Fruit fly (Drosophila melanogaster) whole organism, prepupa: ENCODE results near the gene CG34266.
A peak's percentile ranks its signal among the peaks of the same experiment; 100 is the strongest.

ENCODE experiments used
- Blimp-1 ChIP-seq: fragments of 200-800 bp; sonication (Bioruptor generic); optimal IDR thresholded peaks from 3 replicates; lab custom pipeline; 2017; ENCODE audit warnings: missing biosample characterization, missing genetic modification characterization, mild to moderate bottlenecking, moderate library complexity, missing genetic modification reagents
- CG10631 ChIP-seq: fragments of 200-800 bp; sonication (Bioruptor generic); optimal IDR thresholded peaks from 2 replicates; lab custom pipeline; 2016; ENCODE audit warnings: missing biosample characterization, missing genetic modification characterization
- CG10669 ChIP-seq: fragments of 200-800 bp; sonication (Bioruptor generic); optimal IDR thresholded peaks from 3 replicates; lab custom pipeline; 2018; ENCODE audit warnings: missing biosample characterization, mild to moderate bottlenecking, missing genetic modification characterization, moderate library complexity
- CG11294 ChIP-seq: fragments of 200-800 bp; sonication (Bioruptor generic); IDR thresholded peaks from 2 replicates; pipeline ENCODE4 v1.3.6; 2022; ENCODE audit warnings: missing biosample characterization, missing genetic modification characterization
- CG11762 ChIP-seq: fragments of 200-800 bp; sonication (Bioruptor generic); optimal IDR thresholded peaks from 3 replicates; lab custom pipeline; 2016; ENCODE audit warnings: missing biosample characterization, missing genetic modification characterization; ENCODE audit not compliant: insufficient read depth
- CG15336 ChIP-seq: fragments of 200-800 bp; sonication (Bioruptor generic); IDR thresholded peaks from 2 replicates; pipeline ENCODE4 v1.3.6; 2022; ENCODE audit warnings: missing biosample characterization, missing genetic modification characterization
- CG32006 ChIP-seq: fragments of 200-800 bp; sonication (Bioruptor generic); optimal IDR thresholded peaks from 3 replicates; lab custom pipeline; 2017; ENCODE audit warnings: missing biosample characterization, mild to moderate bottlenecking, missing genetic modification characterization
- CG34406 ChIP-seq: fragments of 200-800 bp; sonication (Bioruptor generic); optimal IDR thresholded peaks from 3 replicates; lab custom pipeline; 2016; ENCODE audit warnings: missing biosample characterization, missing genetic modification characterization
- CG3919 ChIP-seq: fragments of 200-800 bp; sonication (Bioruptor generic); optimal IDR thresholded peaks from 3 replicates; lab custom pipeline; 2016; ENCODE audit warnings: missing biosample characterization, missing genetic modification characterization
- CG4318 ChIP-seq: fragments of 200-800 bp; sonication (Bioruptor generic); optimal IDR thresholded peaks from 3 replicates; lab custom pipeline; 2017; ENCODE audit warnings: missing biosample characterization, mild to moderate bottlenecking, missing genetic modification characterization
- CG6163 ChIP-seq: fragments of 200-800 bp; sonication (Bioruptor generic); IDR thresholded peaks from 3 replicates; pipeline ENCODE4 v1.3.6; 2022; ENCODE audit warnings: missing biosample characterization, missing genetic modification characterization
- CG6276 ChIP-seq: fragments of 200-800 bp; sonication (Bioruptor generic); optimal IDR thresholded peaks from 2 replicates; lab custom pipeline; 2017; ENCODE audit warnings: missing biosample characterization, mild to moderate bottlenecking, missing genetic modification characterization
- CG6792 ChIP-seq: fragments of 200-800 bp; sonication (Bioruptor generic); optimal IDR thresholded peaks from 3 replicates; lab custom pipeline; 2016; ENCODE audit warnings: missing biosample characterization, missing genetic modification characterization
- CG6854 ChIP-seq: fragments of 200-800 bp; sonication (Bioruptor generic); optimal IDR thresholded peaks from 2 replicates; lab custom pipeline; 2017; ENCODE audit warnings: missing biosample characterization, mild to moderate bottlenecking, missing genetic modification characterization
- CG7368 ChIP-seq: fragments of 200-800 bp; sonication (Bioruptor generic); optimal IDR thresholded peaks from 3 replicates; lab custom pipeline; 2016; ENCODE audit warnings: missing biosample characterization, missing genetic modification characterization
- CG8119 ChIP-seq: fragments of 200-800 bp; sonication (Bioruptor generic); IDR thresholded peaks from 3 replicates; pipeline ENCODE4 v1.3.6; 2022; ENCODE audit warnings: missing biosample characterization, missing genetic modification characterization
- CG9139 ChIP-seq: fragments of 200-800 bp; sonication (Bioruptor generic); optimal IDR thresholded peaks from 3 replicates; lab custom pipeline; 2017; ENCODE audit warnings: missing biosample characterization, mild to moderate bottlenecking, missing genetic modification characterization
- Eip75B ChIP-seq: fragments of 200-800 bp; sonication (Bioruptor generic); optimal IDR thresholded peaks from 3 replicates; lab custom pipeline; 2016; ENCODE audit warnings: missing biosample characterization, missing genetic modification characterization
- Eip78C ChIP-seq: fragments of 200-800 bp; sonication (Bioruptor generic); peaks from one replicate; lab custom pipeline; 2016; ENCODE audit warnings: missing biosample characterization, missing genetic modification characterization
- Ets96B ChIP-seq: fragments of 200-800 bp; optimal IDR thresholded peaks from 2 replicates; lab custom pipeline; 2019; ENCODE audit warnings: missing biosample characterization, mild to moderate bottlenecking, missing genetic modification characterization, moderate library complexity
- Gug ChIP-seq: fragments of 200-800 bp; sonication (Bioruptor generic); IDR thresholded peaks from 2 replicates; pipeline ENCODE4 v1.3.6; 2022; ENCODE audit warnings: missing biosample characterization, missing genetic modification characterization
- Hr38 ChIP-seq: sonication (Bioruptor generic); optimal IDR thresholded peaks from 2 replicates; lab custom pipeline; 2016; ENCODE audit warnings: missing biosample characterization, missing genetic modification characterization
- Hr4 ChIP-seq: fragments of 200-800 bp; sonication (Bioruptor generic); optimal IDR thresholded peaks from 3 replicates; lab custom pipeline; 2016; ENCODE audit warnings: missing biosample characterization, missing genetic modification characterization
- Lpt ChIP-seq: fragments of 200-800 bp; sonication (Bioruptor generic); optimal IDR thresholded peaks from 3 replicates; lab custom pipeline; 2016; ENCODE audit warnings: missing biosample characterization, missing genetic modification characterization
- Met ChIP-seq: fragments of 200-800 bp; sonication (Bioruptor generic); optimal IDR thresholded peaks from 3 replicates; lab custom pipeline; 2016; ENCODE audit warnings: missing biosample characterization, missing genetic modification characterization
- Smox ChIP-seq: fragments of 200-800 bp; sonication (Bioruptor generic); optimal IDR thresholded peaks from 3 replicates; lab custom pipeline; 2016; ENCODE audit warnings: missing biosample characterization, missing genetic modification characterization
- Sox102F ChIP-seq: fragments of 200-800 bp; sonication (Bioruptor generic); optimal IDR thresholded peaks from 2 replicates; lab custom pipeline; 2016; ENCODE audit warnings: missing biosample characterization, mild to moderate bottlenecking, missing genetic modification characterization
- Sox14 ChIP-seq: fragments of 200-800 bp; sonication (Bioruptor generic); optimal IDR thresholded peaks from 3 replicates; lab custom pipeline; 2016; ENCODE audit warnings: missing biosample characterization, missing genetic modification characterization
- Sox15 ChIP-seq: fragments of 200-800 bp; sonication (Bioruptor generic); optimal IDR thresholded peaks from 3 replicates; lab custom pipeline; 2016; ENCODE audit warnings: missing biosample characterization, missing genetic modification characterization
- achi ChIP-seq: fragments of 200-800 bp; sonication (Bioruptor generic); optimal IDR thresholded peaks from 3 replicates; lab custom pipeline; 2016; ENCODE audit warnings: missing biosample characterization, missing genetic modification characterization
- acj6 ChIP-seq: fragments of 200-800 bp; sonication (Bioruptor generic); optimal IDR thresholded peaks from 3 replicates; lab custom pipeline; 2016; ENCODE audit warnings: missing biosample characterization, missing genetic modification characterization
- cyc ChIP-seq: fragments of 200-800 bp; sonication (Bioruptor generic); optimal IDR thresholded peaks from 3 replicates; lab custom pipeline; 2016; ENCODE audit warnings: missing biosample characterization, missing genetic modification characterization
- dac ChIP-seq: fragments of 200-800 bp; sonication (Bioruptor generic); optimal IDR thresholded peaks from 2 replicates; lab custom pipeline; 2017; ENCODE audit warnings: missing biosample characterization, mild to moderate bottlenecking, missing genetic modification characterization
- dsx ChIP-seq: fragments of 200-800 bp; optimal IDR thresholded peaks from 3 replicates; lab custom pipeline; 2019; ENCODE audit warnings: missing biosample characterization, mild to moderate bottlenecking, missing genetic modification characterization, moderate library complexity; ENCODE audit not compliant: poor library complexity, severe bottlenecking
- eg ChIP-seq: fragments of 200-800 bp; sonication (Bioruptor generic); IDR thresholded peaks from 3 replicates; pipeline ENCODE4 v1.3.6; 2022; ENCODE audit warnings: missing biosample characterization, missing genetic modification characterization
- esn ChIP-seq: fragments of 200-800 bp; sonication (Bioruptor generic); optimal IDR thresholded peaks from 2 replicates; lab custom pipeline; 2016; ENCODE audit warnings: missing biosample characterization, mild to moderate bottlenecking, missing genetic modification characterization, moderate library complexity
- fd85E ChIP-seq: fragments of 200-800 bp; sonication (Bioruptor generic); optimal IDR thresholded peaks from 3 replicates; lab custom pipeline; 2016; ENCODE audit warnings: missing biosample characterization, missing genetic modification characterization
- fkh ChIP-seq: fragments of 200-800 bp; sonication (Bioruptor generic); optimal IDR thresholded peaks from 3 replicates; lab custom pipeline; 2017; ENCODE audit warnings: missing biosample characterization, mild to moderate bottlenecking, missing genetic modification characterization, moderate library complexity
- lz ChIP-seq: fragments of 200-800 bp; sonication (Bioruptor generic); optimal IDR thresholded peaks from 3 replicates; lab custom pipeline; 2016; ENCODE audit warnings: missing biosample characterization, missing genetic modification characterization
- net ChIP-seq: fragments of 200-800 bp; sonication (Bioruptor generic); optimal IDR thresholded peaks from 3 replicates; lab custom pipeline; 2016; ENCODE audit warnings: missing biosample characterization, missing genetic modification characterization
- pdm3 ChIP-seq: fragments of 200-800 bp; sonication (Bioruptor generic); optimal IDR thresholded peaks from 3 replicates; lab custom pipeline; 2016; ENCODE audit warnings: missing biosample characterization, missing genetic modification characterization
- spab ChIP-seq: fragments of 200-800 bp; sonication (Bioruptor generic); optimal IDR thresholded peaks from 2 replicates; lab custom pipeline; 2017; ENCODE audit warnings: missing biosample characterization, mild to moderate bottlenecking, missing genetic modification characterization, missing genetic modification reagents
- ss ChIP-seq, 2 experiments: fragments of 200-800 bp; sonication (Bioruptor generic); optimal IDR thresholded peaks; 2 replicates in 1 of 2; 3 replicates in 1 of 2; lab custom pipeline; 2017 to 2018; ENCODE audit warnings: mild to moderate bottlenecking in 2 of 2, missing biosample characterization in 2 of 2, missing genetic modification characterization in 2 of 2, moderate library complexity in 1 of 2
- svp ChIP-seq: fragments of 200-800 bp; sonication (Bioruptor generic); peaks from one replicate; lab custom pipeline; 2016; ENCODE audit warnings: missing biosample characterization, missing genetic modification characterization
- vri ChIP-seq: fragments of 200-800 bp; sonication (Bioruptor generic); optimal IDR thresholded peaks from 3 replicates; lab custom pipeline; 2016; ENCODE audit warnings: missing biosample characterization, mild to moderate bottlenecking, missing genetic modification characterization

Gene CG34266

DNA sequence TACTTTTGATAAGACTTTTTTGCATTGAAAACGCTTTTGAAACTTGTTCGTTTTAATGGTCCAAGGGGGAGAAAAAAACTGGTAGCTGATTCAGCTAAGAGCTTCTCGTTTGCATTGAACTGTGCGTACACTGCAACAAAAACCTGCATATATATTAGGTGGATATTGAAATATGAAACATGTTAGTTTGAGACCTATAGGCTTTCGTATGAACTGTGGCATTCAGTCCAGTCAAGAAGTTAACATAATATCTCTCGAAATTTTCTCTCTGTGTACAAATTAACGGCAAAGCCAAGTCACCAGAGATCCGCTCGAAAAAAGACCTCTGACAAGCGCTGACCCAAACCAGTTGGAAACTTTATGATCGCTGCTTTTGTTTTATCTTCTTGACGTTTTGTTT is 20.4 kb downstream of the CG34266 start (continued):
- TF ChIP-seq CG6792 (peak; percentile 86), Lpt (GFP tag; lab: Kevin White, UChicago) (peak; percentile 81), CG4318 (GFP tag; lab: Kevin White, UChicago) (peak; percentile 77), Sox15 (GFP tag; lab: Kevin White, UChicago) (peak; percentile 85), lz (GFP tag; lab: Kevin White, UChicago) (peak; percentile 82), fkh (GFP tag; lab: Kevin White, UChicago) (no peak), CG9139 (GFP tag; lab: Kevin White, UChicago) (peak; percentile 43), pdm3 (GFP tag; lab: Kevin White, UChicago) (peak; percentile 91), net (GFP tag; lab: Kevin White, UChicago) (peak; percentile 88), Eip75B (GFP tag; lab: Kevin White, UChicago) (peak; percentile 86), vri (GFP tag; lab: Kevin White, UChicago) (peak; percentile 69), CG11294 (peak; percentile 64), ss (GFP tag; optimal IDR thresholded peaks at IDR 0.05; lab: Kevin White, UChicago) (peak in 1 of 2 experiments; percentile 51), CG6854 (GFP tag; lab: Kevin White, UChicago) (peak; percentile 33), Smox (peak; percentile 88), CG7368 (peak; percentile 86), esn (GFP tag; lab: Kevin White, UChicago) (peak; percentile 87), cyc (peak; percentile 94), spab (GFP tag; lab: Kevin White, UChicago) (peak; percentile 69), CG10631 (peak; percentile 70), CG10669 (peak; percentile 78), dac (GFP tag; lab: Kevin White, UChicago) (peak; percentile 65), Ets96B (peak; percentile 77), svp (GFP tag; lab: Kevin White, UChicago) (peak; percentile 70), Gug (GFP tag; lab: Robert Waterston, UW) (peak; percentile 68), Hr4 (peak; percentile 91), Sox14 (peak; percentile 87), Met (peak; percentile 89), CG34406 (GFP tag; lab: Kevin White, UChicago) (peak; percentile 87), Sox102F (GFP tag; lab: Kevin White, UChicago) (peak; percentile 90)

DNA sequence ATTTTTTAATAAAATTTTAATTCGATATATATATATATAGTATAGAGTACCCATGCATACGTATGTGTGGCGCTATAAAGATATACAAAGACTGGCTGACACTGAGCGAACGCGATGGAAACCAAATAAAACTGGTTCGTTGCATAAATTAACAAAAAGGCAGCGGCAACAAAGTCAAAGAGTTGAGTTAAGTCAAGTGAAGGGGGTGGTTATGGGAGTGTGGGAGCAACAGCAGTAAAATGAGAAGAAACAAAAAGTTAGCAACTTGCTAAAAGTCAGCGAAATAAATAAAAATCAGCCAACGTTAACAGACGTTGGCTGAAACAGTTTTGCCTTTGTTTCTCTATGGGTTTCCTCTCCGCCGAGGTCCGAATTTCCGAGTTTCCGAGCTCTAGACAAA is 20.9 kb downstream of the CG34266 start:
- TF ChIP-seq vri (GFP tag; lab: Kevin White, UChicago) (no peak), Hr38 (GFP tag; lab: Kevin White, UChicago) (no peak), Sox14 (no peak), net (GFP tag; lab: Kevin White, UChicago) (no peak), Sox15 (GFP tag; lab: Kevin White, UChicago) (no peak), CG6163 (GFP tag; lab: Robert Waterston, UW) (no peak), Blimp-1 (no peak), fd85E (GFP tag; lab: Kevin White, UChicago) (no peak), ss (GFP tag; optimal IDR thresholded peaks at IDR 0.05; lab: Kevin White, UChicago) (no peak), svp (GFP tag; lab: Kevin White, UChicago) (no peak), Smox (no peak), cyc (no peak), acj6 (GFP tag; lab: Kevin White, UChicago) (no peak), CG15336 (GFP tag; lab: Robert Waterston, UW) (no peak), Eip78C (GFP tag; lab: Kevin White, UChicago) (peak; percentile 3), dsx (peak; percentile 75), Hr4 (no peak), achi (no peak)

DNA sequence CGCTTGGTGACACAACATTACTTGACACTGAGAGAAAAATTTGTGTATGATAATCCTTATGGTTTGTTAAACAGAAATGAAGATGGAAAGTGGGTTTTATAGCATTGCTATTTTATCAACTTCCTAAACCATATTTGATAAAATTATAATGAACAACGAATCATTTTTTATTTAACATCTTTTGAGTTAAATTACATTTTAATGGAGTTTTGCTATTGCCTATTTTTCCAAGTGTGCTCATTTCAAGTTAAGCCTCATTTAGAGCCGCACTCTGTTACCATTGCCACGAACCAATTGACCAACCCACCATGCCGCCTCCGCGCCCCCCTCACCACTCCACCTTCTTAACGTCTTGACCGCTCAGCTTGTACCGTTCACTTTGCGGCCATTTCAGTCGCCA is 22.5 kb downstream of the CG34266 start:
- TF ChIP-seq Gug (GFP tag; lab: Robert Waterston, UW) (peak; percentile 51; the same call in 1 of the 2 replicates), svp (GFP tag; lab: Kevin White, UChicago) (no peak), Hr4 (peak; percentile 8), CG9139 (GFP tag; lab: Kevin White, UChicago) (no peak), CG15336 (GFP tag; lab: Robert Waterston, UW) (peak; percentile 76), CG11762 (GFP tag; lab: Kevin White, UChicago) (no peak), CG11294 (peak; percentile 43; the same call in 1 of the 2 replicates), CG6163 (GFP tag; lab: Robert Waterston, UW) (peak; percentile 47; the same call in 1 of the 3 replicates), CG8119 (GFP tag; lab: Robert Waterston, UW) (peak; percentile 70), CG34406 (GFP tag; lab: Kevin White, UChicago) (no peak), Met (no peak), CG32006 (GFP tag; lab: Kevin White, UChicago) (peak; percentile 40), CG10631 (no peak), eg (GFP tag; lab: Robert Waterston, UW) (peak; percentile 82), CG3919 (GFP tag; lab: Kevin White, UChicago) (no peak), Eip78C (GFP tag; lab: Kevin White, UChicago) (peak; percentile 48), CG6276 (GFP tag; lab: Kevin White, UChicago) (peak; percentile 18)
